Fruit fly (Drosophila melanogaster) whole organism, embryonic: ENCODE results near the gene CG10431.

ENCODE experiments used
- Gug ChIP-seq: fragments of 200-800 bp; sonication (Bioruptor generic); IDR thresholded peaks from 4 replicates; pipeline ENCODE4 v1.3.6; 2022; ENCODE audit warnings: missing biosample characterization, missing genetic modification characterization
- Hr3 ChIP-seq: fragments of 200-800 bp; sonication (Bioruptor generic); optimal IDR thresholded peaks from 3 replicates; lab custom pipeline; 2016; ENCODE audit warnings: missing biosample characterization, missing genetic modification characterization

dm6 chr2L:19022221-19022516, 47.7 kb downstream of the CG10431 start, which contains the start of gene CG15172:
- TF ChIP-seq Gug (GFP tag; lab: Robert Waterston, UW), result no peak
- TF ChIP-seq Hr3, result no peak
